Worm (Caenorhabditis elegans) whole organism, young adult: Measurements from ENCODE around the gene rpl-25.1.

ENCODE experiments used
- B0019.2 ChIP-seq: fragments of 200-800 bp; sonication (Bioruptor generic); conservative IDR thresholded peaks from 2 replicates; pipeline ENCODE4 v1.3.6; 2022; ENCODE audit warnings: missing genetic modification reagents, missing genetic modification characterization, missing compliant biosample characterization
- F52B5.7 ChIP-seq: sonication (generic microtip); optimal IDR thresholded peaks from 2 replicates; lab custom pipeline; 2016; ENCODE audit warnings: mild to moderate bottlenecking, missing genetic modification characterization, missing compliant biosample characterization
- F55B11.4 ChIP-seq: sonication (generic microtip); optimal IDR thresholded peaks from 2 replicates; lab custom pipeline; 2016; ENCODE audit warnings: missing compliant biosample characterization, missing genetic modification characterization, borderline replicate concordance; ENCODE audit not compliant: insufficient read depth
- K11D2.4 ChIP-seq: fragments of 200-800 bp; sonication (Bioruptor generic); IDR thresholded peaks from 2 replicates; pipeline ENCODE4 v1.3.6; 2022; ENCODE audit warnings: missing genetic modification reagents, missing genetic modification characterization, missing compliant biosample characterization
- ets-4 ChIP-seq: fragments of 200-800 bp; sonication (Bioruptor generic); optimal IDR thresholded peaks from 2 replicates; lab custom pipeline; 2018; ENCODE audit warnings: mild to moderate bottlenecking, missing genetic modification characterization, missing compliant biosample characterization
- repo-1 ChIP-seq: sonication (generic microtip); optimal IDR thresholded peaks from 2 replicates; lab custom pipeline; 2017; ENCODE audit warnings: mild to moderate bottlenecking, missing genetic modification characterization, missing compliant biosample characterization
- sea-2 ChIP-seq: fragments of 200-800 bp; sonication (Bioruptor generic); IDR thresholded peaks from 2 replicates; pipeline ENCODE4 v1.3.6; 2022; ENCODE audit warnings: missing genetic modification characterization, missing compliant biosample characterization
- tbp1 ChIP-seq: fragments of 200-800 bp; sonication (Bioruptor generic); optimal IDR thresholded peaks from 2 replicates; lab custom pipeline; 2018; ENCODE audit warnings: mild to moderate bottlenecking, missing genetic modification characterization, missing compliant biosample characterization
- unc-62 ChIP-seq: fragments of 150-350 bp; optimal IDR thresholded peaks from 2 replicates; lab custom pipeline; 2014; ENCODE audit warnings: missing biosample characterization, missing genetic modification reagents, missing genetic modification characterization
- ztf-3 ChIP-seq: fragments of 200-800 bp; sonication (Bioruptor generic); optimal IDR thresholded peaks from 2 replicates; lab custom pipeline; 2018; ENCODE audit warnings: mild to moderate bottlenecking, missing genetic modification characterization, missing compliant biosample characterization

DNA sequence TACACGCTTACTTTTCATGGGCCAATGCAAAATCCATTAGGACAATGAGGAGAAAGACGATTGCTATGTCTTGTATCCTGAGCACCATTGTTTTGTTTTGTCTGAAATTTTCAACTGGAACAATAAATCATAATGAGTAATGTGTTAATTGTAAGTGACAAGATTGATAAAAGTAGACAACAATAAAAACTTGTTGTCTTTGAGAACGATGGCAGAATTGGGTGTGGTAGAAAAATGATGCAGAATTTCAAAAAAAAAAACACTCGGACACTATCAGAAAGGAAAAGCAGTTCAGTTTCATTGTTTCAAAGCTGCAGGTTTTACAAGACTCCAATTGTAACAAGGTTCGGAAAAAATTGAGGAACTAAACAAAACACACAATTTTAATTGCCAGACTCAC is 32.4 kb upstream of the rpl-25.1 start, which contains the start of gene K02G10.15:
- TF ChIP-seq unc-62 (GFP tag; lab: Kevin White, UChicago) (no peak), K11D2.4 (GFP tag; lab: Robert Waterston, UW) (no peak), sea-2 (no peak), tbp1 (GFP tag; lab: Kevin White, UChicago) (no peak), F52B5.7 (tag; lab: Kevin White, UChicago) (no peak), repo-1 (no peak), B0019.2 (GFP tag; lab: Robert Waterston, UW) (no peak), F55B11.4 (tag; lab: Kevin White, UChicago) (no peak), ets-4 (GFP tag; lab: Kevin White, UChicago) (no peak), ztf-3 (GFP tag; lab: Kevin White, UChicago) (no peak)
